Fruit fly (Drosophila melanogaster): ENCODE data around the gene CG45080.
A peak's percentile ranks its signal among the peaks of the same experiment; 100 is the strongest.

Gene CG45080

dm6 chr3R:13319873-13320272, 803 bp upstream of the CG45080 start (continued):
- no peak for TF ChIP-seq CG10669 (GFP tag; optimal IDR thresholded peaks at IDR 0.05)
- no peak for TF ChIP-seq lz (GFP tag; optimal IDR thresholded peaks at IDR 0.05)
- TF ChIP-seq Smox (GFP tag; optimal IDR thresholded peaks at IDR 0.05): no peak
- no peak for TF ChIP-seq spab (GFP tag; optimal IDR thresholded peaks at IDR 0.05)
- TF ChIP-seq CG3919 (GFP tag; optimal IDR thresholded peaks at IDR 0.05): peak; percentile 40
- no peak for TF ChIP-seq CG8632 (GFP tag; optimal IDR thresholded peaks at IDR 0.05)
- TF ChIP-seq CG34406 (GFP tag; optimal IDR thresholded peaks at IDR 0.05): peak; percentile 29
- no peak for TF ChIP-seq CG11294 (GFP tag; IDR thresholded peaks at IDR 0.05)
- TF ChIP-seq topi (GFP tag; optimal IDR thresholded peaks at IDR 0.05): no peak
- TF ChIP-seq cyc (GFP tag; optimal IDR thresholded peaks at IDR 0.05): no peak
- TF ChIP-seq acj6 (GFP tag; optimal IDR thresholded peaks at IDR 0.05): peak; percentile 2
- no peak for TF ChIP-seq CG6276 (GFP tag; optimal IDR thresholded peaks at IDR 0.05)
- peak in 1 of 2 experiments; percentile 8 for TF ChIP-seq salr (GFP tag; optimal IDR thresholded peaks at IDR 0.05)
- TF ChIP-seq CG7368 (GFP tag; optimal IDR thresholded peaks at IDR 0.05): no peak
- peak; percentile 77 for TF ChIP-seq Eip78C (GFP tag)
- TF ChIP-seq CG6808 (GFP tag; optimal IDR thresholded peaks at IDR 0.05): no peak
- TF ChIP-seq esn (GFP tag; optimal IDR thresholded peaks at IDR 0.05): no peak
- TF ChIP-seq CG9139 (GFP tag; optimal IDR thresholded peaks at IDR 0.05): no peak

dm6 chr3R:13313088-13313487, 6.0 kb downstream of the CG45080 start, which contains the start of gene CG44142:
TSS of gene CG44142 (minus strand) at chr3R:13313188.
- TF ChIP-seq Eip78C (GFP tag) (no peak), lz (GFP tag; optimal IDR thresholded peaks at IDR 0.05) (no peak), CG32006 (GFP tag; optimal IDR thresholded peaks at IDR 0.05) (no peak), Ets96B (tag; optimal IDR thresholded peaks at IDR 0.05) (no peak)

- TF ChIP-seq Gug (GFP tag; IDR thresholded peaks at IDR 0.05): no peak
- no peak for TF ChIP-seq Smox (GFP tag; optimal IDR thresholded peaks at IDR 0.05)
- TF ChIP-seq lz (GFP tag; optimal IDR thresholded peaks at IDR 0.05): no peak
- TF ChIP-seq Eip78C (GFP tag): peak; percentile 17
- TF ChIP-seq svp (GFP tag): peak; percentile 78
- TF ChIP-seq Blimp-1 (GFP tag; optimal IDR thresholded peaks at IDR 0.05): no peak
Observed at dm6 chr3R:13309133-13309711, 9.8 kb downstream of the CG45080 start.

- TF ChIP-seq Eip78C (GFP tag) (peak; percentile 27), Ets96B (tag; optimal IDR thresholded peaks at IDR 0.05) (no peak)
Observed at dm6 chr3R:13306595-13306994, 12.5 kb downstream of the CG45080 start.

dm6 chr3R:13305318-13305899, 13.7 kb downstream of the CG45080 start:
- TF ChIP-seq net (GFP tag; optimal IDR thresholded peaks at IDR 0.05) (peak; percentile 76), Sox102F (GFP tag; optimal IDR thresholded peaks at IDR 0.05) (peak; percentile 63), CG10631 (GFP tag; optimal IDR thresholded peaks at IDR 0.05) (peak; percentile 90), CG31627 (GFP tag; optimal IDR thresholded peaks at IDR 0.05) (peak; percentile 62), CG10669 (GFP tag; optimal IDR thresholded peaks at IDR 0.05) (peak; percentile 68), CG15336 (GFP tag; IDR thresholded peaks at IDR 0.05) (peak; percentile 79), ss (GFP tag; optimal IDR thresholded peaks at IDR 0.05) (peak; percentile 74 to 78), Hr39 (GFP tag; optimal IDR thresholded peaks at IDR 0.05) (peak; percentile 54), topi (GFP tag; optimal IDR thresholded peaks at IDR 0.05) (peak; percentile 75), CG32006 (GFP tag; optimal IDR thresholded peaks at IDR 0.05) (peak; percentile 94), esn (GFP tag; optimal IDR thresholded peaks at IDR 0.05) (peak; percentile 88), CG8319 (GFP tag; optimal IDR thresholded peaks at IDR 0.05) (peak; percentile 70), salr (GFP tag; optimal IDR thresholded peaks at IDR 0.05) (peak; percentile 31 to 94), eg (GFP tag; IDR thresholded peaks at IDR 0.05) (peak; percentile 62), Ets96B (tag; optimal IDR thresholded peaks at IDR 0.05) (peak; percentile 87), Eip78C (GFP tag) (peak; percentile 93), Eip75B (GFP tag; optimal IDR thresholded peaks at IDR 0.05) (peak; percentile 51), CG6276 (GFP tag; optimal IDR thresholded peaks at IDR 0.05) (peak; percentile 87), CG9139 (GFP tag; optimal IDR thresholded peaks at IDR 0.05) (peak; percentile 77), CG6163 (GFP tag; IDR thresholded peaks at IDR 0.05) (peak; percentile 79), CG8632 (GFP tag; optimal IDR thresholded peaks at IDR 0.05) (peak; percentile 89), CG3032 (tag; optimal IDR thresholded peaks at IDR 0.05) (peak; percentile 82), Gug (GFP tag; IDR thresholded peaks at IDR 0.05) (peak; percentile 40), svp (GFP tag) (peak; percentile 88), Blimp-1 (GFP tag; optimal IDR thresholded peaks at IDR 0.05) (peak; percentile 58), CG8119 (GFP tag; IDR thresholded peaks at IDR 0.05) (peak; percentile 84), CG3919 (GFP tag; optimal IDR thresholded peaks at IDR 0.05) (peak; percentile 82), dsx (GFP tag; optimal IDR thresholded peaks at IDR 0.05; ENCODE audit: poor library complexity, severe bottlenecking) (peak; percentile 79), Hr38 (GFP tag; optimal IDR thresholded peaks at IDR 0.05) (no peak), CG6792 (GFP tag; optimal IDR thresholded peaks at IDR 0.05) (peak; percentile 78), CG1621 (tag; optimal IDR thresholded peaks at IDR 0.05) (peak; percentile 40)

Measured in whole organism, prepupa.